Fruit fly (Drosophila melanogaster) whole organism, wandering third instar larva: ENCODE data around the gene CG9806.

Experiments used
- Abd-B ChIP-seq: fragments of >200 bp; optimal IDR thresholded peaks from 2 replicates; lab custom pipeline; 2017; ENCODE audit warnings: missing biosample characterization, missing genetic modification characterization
- CG32264 ChIP-seq: fragments of 200-800 bp; sonication (Bioruptor generic); optimal IDR thresholded peaks from 2 replicates; lab custom pipeline; 2016; ENCODE audit warnings: missing biosample characterization, missing genetic modification characterization
- CG9705 ChIP-seq: fragments of 200-800 bp; sonication (Bioruptor generic); optimal IDR thresholded peaks from 2 replicates; lab custom pipeline; 2018; ENCODE audit warnings: missing biosample characterization, mild to moderate bottlenecking, missing genetic modification characterization
- CrebA ChIP-seq: fragments of 200-800 bp; sonication (Bioruptor generic); optimal IDR thresholded peaks from 2 replicates; lab custom pipeline; 2016; ENCODE audit warnings: missing biosample characterization, mild to moderate bottlenecking, missing genetic modification characterization, borderline replicate concordance
- Dfd ChIP-seq: fragments of >200 bp; optimal IDR thresholded peaks from 2 replicates; lab custom pipeline; 2017; ENCODE audit warnings: missing biosample characterization, missing genetic modification characterization
- Dif ChIP-seq: fragments of 200-275, 200-300 bp; sonication (Bioruptor generic); optimal IDR thresholded peaks from 2 replicates; lab custom pipeline; 2018; ENCODE audit warnings: missing biosample characterization, missing genetic modification characterization; ENCODE audit not compliant: partially characterized antibody
- GATAd ChIP-seq: sonication (Bioruptor generic); optimal IDR thresholded peaks from 2 replicates; lab custom pipeline; 2016; ENCODE audit warnings: missing biosample characterization, missing genetic modification characterization
- HLH106 ChIP-seq: fragments of 200-800 bp; optimal IDR thresholded peaks from 3 replicates; lab custom pipeline; 2019; ENCODE audit warnings: missing biosample characterization, mild to moderate bottlenecking, missing genetic modification characterization, moderate library complexity
- Hnf4 ChIP-seq: fragments of 200-800 bp; sonication (Bioruptor generic); optimal IDR thresholded peaks from 2 replicates; lab custom pipeline; 2016; ENCODE audit warnings: missing biosample characterization, mild to moderate bottlenecking, missing genetic modification characterization
- Hr78 ChIP-seq: fragments of >200 bp; optimal IDR thresholded peaks from 2 replicates; lab custom pipeline; 2017; ENCODE audit warnings: missing biosample characterization, missing genetic modification characterization
- Jra ChIP-seq: sonication (Bioruptor generic); optimal IDR thresholded peaks from 2 replicates; lab custom pipeline; 2016; ENCODE audit warnings: missing biosample characterization, missing genetic modification characterization
- Mio ChIP-seq: sonication (Bioruptor generic); optimal IDR thresholded peaks from 2 replicates; lab custom pipeline; 2016; ENCODE audit warnings: missing biosample characterization, missing genetic modification characterization
- Myc ChIP-seq: fragments of >200 bp; optimal IDR thresholded peaks from 2 replicates; lab custom pipeline; 2017
- N ChIP-seq: fragments of >200 bp; optimal IDR thresholded peaks from 2 replicates; lab custom pipeline; 2018; ENCODE audit warnings: missing biosample characterization, missing external identifiers, missing genetic modification characterization
- OdsH ChIP-seq: fragments of 200-800 bp; sonication (Bioruptor generic); optimal IDR thresholded peaks from 2 replicates; lab custom pipeline; 2016; ENCODE audit warnings: missing biosample characterization, mild to moderate bottlenecking, missing genetic modification characterization
- Rel ChIP-seq, 2 experiments: fragments of 200-800 bp; sonication (Bioruptor generic) in 1 of 2; optimal IDR thresholded peaks; 2 replicates in 1 of 2; 3 replicates in 1 of 2; lab custom pipeline; 2016 to 2019; ENCODE audit warnings: mild to moderate bottlenecking in 2 of 2, missing biosample characterization in 2 of 2, missing genetic modification characterization in 2 of 2, moderate library complexity in 1 of 2
- Sp1 ChIP-seq: fragments of 200-800 bp; sonication (Bioruptor generic); optimal IDR thresholded peaks from 3 replicates; lab custom pipeline; 2019; ENCODE audit warnings: missing biosample characterization, mild to moderate bottlenecking, missing genetic modification characterization, moderate library complexity
- Vsx2 ChIP-seq: fragments of 200-300, 225-300 bp; sonication (Bioruptor generic); optimal IDR thresholded peaks from 2 replicates; lab custom pipeline; 2018; ENCODE audit warnings: missing biosample characterization, missing genetic modification characterization; ENCODE audit not compliant: partially characterized antibody
- br ChIP-seq: fragments of 200-800 bp; sonication (Bioruptor generic); optimal IDR thresholded peaks from 2 replicates; lab custom pipeline; 2016; ENCODE audit warnings: missing biosample characterization, missing genetic modification characterization
- brk ChIP-seq: fragments of 200-800 bp; sonication (Bioruptor generic); optimal IDR thresholded peaks from 2 replicates; lab custom pipeline; 2016; ENCODE audit warnings: missing biosample characterization, mild to moderate bottlenecking, missing genetic modification characterization
- dmrt93B ChIP-seq: fragments of 200-800 bp; sonication (Bioruptor generic); optimal IDR thresholded peaks from 2 replicates; lab custom pipeline; 2018; ENCODE audit warnings: missing biosample characterization, mild to moderate bottlenecking, missing genetic modification characterization
- dsf ChIP-seq: sonication (Bioruptor generic); optimal IDR thresholded peaks from 2 replicates; lab custom pipeline; 2016; ENCODE audit warnings: missing biosample characterization, missing genetic modification characterization, borderline replicate concordance
- ey ChIP-seq: fragments of 200-800 bp; sonication (Bioruptor generic); optimal IDR thresholded peaks from 2 replicates; lab custom pipeline; 2016; ENCODE audit warnings: missing biosample characterization, missing genetic modification characterization
- foxo ChIP-seq, 2 experiments: fragments of 200-800 bp; sonication (Bioruptor generic); optimal IDR thresholded peaks; 2 replicates in 1 of 2; 3 replicates in 1 of 2; lab custom pipeline; 2016 to 2017; ENCODE audit warnings: missing biosample characterization in 2 of 2, missing genetic modification characterization in 2 of 2
- fru ChIP-seq: fragments of 200-800 bp; sonication (Bioruptor generic); optimal IDR thresholded peaks from 3 replicates; lab custom pipeline; 2016; ENCODE audit warnings: missing biosample characterization, mild to moderate bottlenecking, missing genetic modification characterization
- h ChIP-seq: fragments of 200-800 bp; sonication (Bioruptor generic); optimal IDR thresholded peaks from 3 replicates; lab custom pipeline; 2016; ENCODE audit warnings: missing biosample characterization, mild to moderate bottlenecking, missing genetic modification characterization
- jim ChIP-seq: fragments of 175-275, 200-325 bp; sonication (Bioruptor generic); optimal IDR thresholded peaks from 2 replicates; lab custom pipeline; 2016; ENCODE audit warnings: missing biosample characterization, mild to moderate bottlenecking, missing genetic modification characterization
- lola ChIP-seq: fragments of >200 bp; optimal IDR thresholded peaks from 2 replicates; lab custom pipeline; 2017; ENCODE audit warnings: missing biosample characterization, missing genetic modification characterization
- pan ChIP-seq: fragments of >200 bp; optimal IDR thresholded peaks from 2 replicates; lab custom pipeline; 2017
- psq ChIP-seq: fragments of 200-800 bp; sonication (Bioruptor generic); optimal IDR thresholded peaks from 3 replicates; lab custom pipeline; 2017; ENCODE audit warnings: missing biosample characterization, mild to moderate bottlenecking, missing genetic modification characterization, moderate library complexity
- rgr ChIP-seq: fragments of 200-800 bp; sonication (Bioruptor generic); optimal IDR thresholded peaks from 3 replicates; lab custom pipeline; 2016; ENCODE audit warnings: missing biosample characterization, mild to moderate bottlenecking, missing genetic modification characterization
- sv ChIP-seq: fragments of 200-800 bp; sonication (Bioruptor generic); optimal IDR thresholded peaks from 3 replicates; lab custom pipeline; 2016; ENCODE audit warnings: missing biosample characterization, missing genetic modification characterization
- tai ChIP-seq: sonication (Bioruptor generic); optimal IDR thresholded peaks from 2 replicates; lab custom pipeline; 2016; ENCODE audit warnings: missing biosample characterization, missing genetic modification characterization
- usp ChIP-seq: fragments of >200 bp; optimal IDR thresholded peaks from 2 replicates; lab custom pipeline; 2017; ENCODE audit warnings: missing biosample characterization, missing genetic modification characterization
- woc ChIP-seq: sonication (Bioruptor generic); optimal IDR thresholded peaks from 2 replicates; lab custom pipeline; 2016; ENCODE audit warnings: missing biosample characterization, mild to moderate bottlenecking, missing genetic modification characterization

CG9806 gene

dm6 chrX:10595813-10596212, 31.1 kb downstream of the CG9806 start, which contains the start of the genes Hmr and CG2124 (continued):
- TF ChIP-seq Jra (GFP tag; lab: Kevin White, UChicago) = no peak
- TF ChIP-seq HLH106 = no peak

dm6 chrX:10588789-10589188, 38.1 kb downstream of the CG9806 start, which contains the start of gene Rab9D:
Gene Rab9D (plus strand): TSS chrX:10589089.
- TF ChIP-seq pan (lab: Kevin White, UChicago) (no peak), Vsx2 (GFP tag; lab: Kevin White, UChicago) (no peak), CG9705 (GFP tag; lab: Kevin White, UChicago) (no peak), Rel (GFP tag; optimal IDR thresholded peaks at IDR 0.05; lab: Kevin White, UChicago) (no peak), Rel (tag; optimal IDR thresholded peaks at IDR 0.05; lab: Kevin White, UChicago) (no peak), Myc (lab: Kevin White, UChicago) (no peak), dsf (no peak), N (GFP tag; lab: Kevin White, UChicago) (no peak), dmrt93B (GFP tag; lab: Kevin White, UChicago) (no peak), psq (no peak), Hr78 (GFP tag; lab: Kevin White, UChicago) (no peak), Dfd (no peak), tai (no peak), Sp1 (no peak), jim (no peak), Abd-B (GFP tag; lab: Kevin White, UChicago) (no peak), CG32264 (no peak), br (no peak), Dif (no peak)

dm6 chrX:10587445-10587844, 39.5 kb downstream of the CG9806 start:
- TF ChIP-seq Dif (no peak), br (peak; percentile 16), HLH106 (peak; percentile 17), Vsx2 (GFP tag; lab: Kevin White, UChicago) (no peak), ey (GFP tag; lab: Kevin White, UChicago) (peak; percentile 20)

DNA sequence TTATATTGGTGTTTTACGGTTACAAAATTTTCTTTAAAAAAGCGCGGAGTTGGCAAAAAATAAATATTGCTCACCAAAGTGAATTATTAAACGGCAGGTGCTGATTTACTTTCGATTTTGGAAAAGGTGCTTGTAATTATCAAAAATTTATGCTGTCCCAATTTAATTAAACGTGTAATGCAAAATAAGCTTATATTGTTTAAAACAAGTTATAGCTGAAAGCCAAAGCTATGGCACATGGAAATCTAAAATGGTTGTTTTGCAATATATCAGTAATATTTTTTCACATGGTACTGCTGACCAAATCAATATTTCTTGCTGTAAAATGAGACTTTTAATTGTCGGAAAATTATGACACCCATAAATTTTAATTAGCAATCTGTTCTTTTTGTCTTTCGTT, 40.7 kb downstream of the CG9806 start:
- TF ChIP-seq N (GFP tag; lab: Kevin White, UChicago) (no peak), ey (GFP tag; lab: Kevin White, UChicago) (no peak), woc (GFP tag; lab: Kevin White, UChicago) (no peak), GATAd (GFP tag; lab: Kevin White, UChicago) (no peak), brk (GFP tag; lab: Kevin White, UChicago) (no peak)

DNA sequence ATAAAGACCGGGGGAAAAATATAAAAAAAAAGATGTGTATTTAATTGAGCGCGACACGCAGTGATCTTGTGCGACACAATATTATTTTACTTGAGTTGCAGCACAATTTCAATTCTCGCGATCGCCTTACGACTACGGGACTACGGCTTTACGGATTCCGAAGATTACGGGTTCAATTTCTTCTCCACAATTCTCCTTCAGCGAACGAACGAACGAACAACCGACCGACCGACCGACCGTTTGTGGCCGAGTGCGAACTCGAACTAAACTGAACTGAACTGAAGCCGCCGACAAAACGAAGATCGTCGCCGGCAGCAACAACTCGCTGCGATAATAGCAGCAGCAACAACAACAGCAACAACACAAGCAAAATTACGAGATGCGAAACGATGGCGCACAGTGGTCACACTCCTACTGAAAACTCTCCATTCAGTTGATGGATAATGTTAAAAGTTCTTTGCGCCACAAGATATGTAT, 41.7 kb downstream of the CG9806 start, which contains the start of gene spri:
TSS of gene spri (minus strand) at position 265 of the 477 bp plus-strand sequence.
- peak in 1 of 2 experiments; percentile 6 for TF ChIP-seq foxo (GFP tag; optimal IDR thresholded peaks at IDR 0.05; lab: Kevin White, UChicago)
- TF ChIP-seq HLH106 = no peak
- TF ChIP-seq woc (GFP tag; lab: Kevin White, UChicago) = peak; percentile 65
- no peak for TF ChIP-seq Mio (GFP tag; lab: Kevin White, UChicago)
- no peak for TF ChIP-seq fru (GFP tag; lab: Kevin White, UChicago)
- TF ChIP-seq sv = no peak
- TF ChIP-seq GATAd (GFP tag; lab: Kevin White, UChicago) = no peak
- peak; percentile 41 for TF ChIP-seq br
- TF ChIP-seq Rel (GFP tag; optimal IDR thresholded peaks at IDR 0.05; lab: Kevin White, UChicago) = no peak
- TF ChIP-seq Rel (tag; optimal IDR thresholded peaks at IDR 0.05; lab: Kevin White, UChicago) = peak; percentile 49
- no peak for TF ChIP-seq psq
- TF ChIP-seq h (GFP tag; lab: Kevin White, UChicago) = peak; percentile 22
- no peak for TF ChIP-seq N (GFP tag; lab: Kevin White, UChicago)
- TF ChIP-seq Dif = peak; percentile 14
- peak; percentile 2 for TF ChIP-seq OdsH
- no peak for TF ChIP-seq dmrt93B (GFP tag; lab: Kevin White, UChicago)
- no peak for TF ChIP-seq tai
- TF ChIP-seq Hnf4 (GFP tag; lab: Kevin White, UChicago) = peak; percentile 50
- no peak for TF ChIP-seq CrebA (GFP tag; lab: Kevin White, UChicago)
- TF ChIP-seq Sp1 = peak; percentile 38
- TF ChIP-seq usp = no peak
- no peak for TF ChIP-seq lola (GFP tag; lab: Kevin White, UChicago)
- peak; percentile 36 for TF ChIP-seq rgr (GFP tag; lab: Kevin White, UChicago)
- no peak for TF ChIP-seq CG32264
